Worm (Caenorhabditis elegans): ENCODE data around the gene aagr-4.

DNA sequence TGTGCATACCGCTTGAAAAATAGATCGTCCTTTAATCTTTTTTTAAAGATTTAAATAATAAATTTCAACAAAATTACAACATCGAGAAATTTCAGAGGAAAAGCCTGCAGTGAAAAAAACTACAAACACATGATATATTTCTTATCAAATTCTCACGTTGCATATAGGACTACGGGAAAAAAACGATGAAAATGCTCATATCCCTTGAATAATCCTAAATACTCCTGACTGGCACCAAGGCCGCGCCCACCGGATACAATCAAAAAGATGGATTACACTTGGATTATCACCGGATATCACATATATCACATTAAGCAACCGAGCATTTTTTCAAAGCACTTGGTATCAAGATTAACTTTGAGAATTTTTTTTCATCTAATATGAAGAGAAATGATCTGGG lies 53.6 kb downstream of the aagr-4 start:
- no peak for TF ChIP-seq pha-4 (tag; optimal IDR thresholded peaks at IDR 0.05)
- TF ChIP-seq ceh-39 (tag; optimal IDR thresholded peaks at IDR 0.05): no peak
- TF ChIP-seq elt-3 (tag; optimal IDR thresholded peaks at IDR 0.05): no peak
- TF ChIP-seq lsy-2 (tag; optimal IDR thresholded peaks at IDR 0.05): no peak
- no peak for TF ChIP-seq nhr-76 (tag; optimal IDR thresholded peaks at IDR 0.05)
- TF ChIP-seq mep-1 (tag; optimal IDR thresholded peaks at IDR 0.05): no peak
- TF ChIP-seq ces-1 (GFP tag; optimal IDR thresholded peaks at IDR 0.05): no peak
- no peak for TF ChIP-seq snpc-4 (tag; optimal IDR thresholded peaks at IDR 0.05)
- no peak for TF ChIP-seq unc-62 (GFP tag; optimal IDR thresholded peaks at IDR 0.05)
- TF ChIP-seq ztf-11 (tag; optimal IDR thresholded peaks at IDR 0.05): no peak
